Fruit fly (Drosophila melanogaster): ENCODE data around the gene Cds.

The Cds gene

DNA sequence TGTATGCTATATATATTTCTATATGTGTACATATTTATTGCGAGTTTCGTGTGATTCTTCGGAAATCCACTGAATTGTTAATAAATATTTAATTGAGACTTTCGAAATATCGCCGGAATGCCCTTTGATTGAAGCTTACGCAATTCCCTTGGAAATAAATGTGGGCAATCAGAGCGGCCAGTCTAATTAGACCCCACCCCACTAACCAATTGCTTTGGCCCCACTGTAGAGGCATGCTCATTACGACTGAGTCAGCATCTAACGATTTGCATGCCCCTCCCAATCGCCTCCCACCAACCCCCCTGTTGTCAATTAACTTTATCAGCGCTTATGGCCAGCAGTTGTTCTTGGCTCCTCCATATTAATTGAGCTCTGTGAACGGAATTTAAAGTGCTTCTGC lies 10.8 kb upstream of the Cds start (continued):
- no peak for TF ChIP-seq da (GFP tag; optimal IDR thresholded peaks at IDR 0.05)
- TF ChIP-seq CG34224 (GFP tag; IDR thresholded peaks at IDR 0.05; ENCODE audit: partially characterized antibody): 0 out of 3 replicates have a peak, but pooled peaks have one; percentile 12
- peak; percentile 48; the same call in 1 of the 2 replicates for TF ChIP-seq slbo (GFP tag; IDR thresholded peaks at IDR 0.05)
- TF ChIP-seq sug (tag; optimal IDR thresholded peaks at IDR 0.05): peak; percentile 31
- TF ChIP-seq Hmx (GFP tag; optimal IDR thresholded peaks at IDR 0.05): no peak
- TF ChIP-seq kah (GFP tag; optimal IDR thresholded peaks at IDR 0.05): no peak
- TF ChIP-seq ara (GFP tag; IDR thresholded peaks at IDR 0.05): no peak
- TF ChIP-seq Sox100B (GFP tag; optimal IDR thresholded peaks at IDR 0.05): no peak
- no peak for TF ChIP-seq Fer2 (tag; optimal IDR thresholded peaks at IDR 0.05)
- TF ChIP-seq NC2β (GFP tag; optimal IDR thresholded peaks at IDR 0.05): no peak
- TF ChIP-seq lilli (GFP tag; optimal IDR thresholded peaks at IDR 0.05): no peak
- TF ChIP-seq Bgb (GFP tag; IDR thresholded peaks at IDR 0.05; ENCODE audit: partially characterized antibody): peak; percentile 43
- no peak for TF ChIP-seq CG33557 (GFP tag; optimal IDR thresholded peaks at IDR 0.05)
- peak; percentile 27 for TF ChIP-seq crol (GFP tag; IDR thresholded peaks at IDR 0.05)
- TF ChIP-seq chif (GFP tag; optimal IDR thresholded peaks at IDR 0.05): no peak
- TF ChIP-seq Ravus (GFP tag; IDR thresholded peaks at IDR 0.05): no peak
- 0 out of 3 replicates have a peak, but pooled peaks have one; percentile 10 for TF ChIP-seq CG7357 (GFP tag; IDR thresholded peaks at IDR 0.05)
- no peak for TF ChIP-seq sob (GFP tag; IDR thresholded peaks at IDR 0.05)
- TF ChIP-seq Oli (tag; optimal IDR thresholded peaks at IDR 0.05): no peak
- TF ChIP-seq Ets65A (GFP tag): peak; percentile 13
- no peak for TF ChIP-seq gce (GFP tag; IDR thresholded peaks at IDR 0.05)

DNA sequence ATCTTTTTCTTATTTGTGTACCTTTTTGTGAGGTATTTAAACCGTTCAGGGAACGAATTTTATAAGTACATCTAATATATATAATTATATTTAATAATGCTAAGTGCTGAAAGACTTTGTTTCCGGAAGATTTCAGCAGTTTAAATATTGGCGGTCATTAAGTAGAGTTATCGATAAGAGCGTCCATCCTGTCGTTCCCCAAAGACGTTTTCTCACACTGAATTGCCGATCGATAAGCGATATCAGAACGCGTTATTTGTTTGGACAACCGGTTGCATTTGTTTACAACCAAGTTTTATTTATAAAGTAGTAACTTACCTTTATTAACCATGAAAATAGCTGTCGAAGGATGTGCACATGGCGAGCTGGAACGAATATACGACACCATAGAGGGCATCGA lies 6.0 kb upstream of the Cds start, which contains the start of gene ldbr:
TSS of gene ldbr (plus strand) at position 238 of the 400 bp plus-strand sequence.
- TF ChIP-seq CG10147 (GFP tag; optimal IDR thresholded peaks at IDR 0.05) (no peak), GATAe (GFP tag; conservative IDR thresholded peaks at IDR 0.05) (no peak), CG10321 (GFP tag; IDR thresholded peaks at IDR 0.05) (no peak), CG13296 (GFP tag; optimal IDR thresholded peaks at IDR 0.05) (peak; percentile 14), CG7839 (tag; optimal IDR thresholded peaks at IDR 0.05) (no peak), Max (GFP tag; optimal IDR thresholded peaks at IDR 0.05) (no peak), unpg (GFP tag; optimal IDR thresholded peaks at IDR 0.05) (no peak), tin (GFP tag; optimal IDR thresholded peaks at IDR 0.05) (no peak), CG11247 (GFP tag; IDR thresholded peaks at IDR 0.05) (no peak), fd102C (GFP tag; optimal IDR thresholded peaks at IDR 0.05) (no peak), cwo (GFP tag; optimal IDR thresholded peaks at IDR 0.05) (no peak), CG30431 (GFP tag; optimal IDR thresholded peaks at IDR 0.05) (no peak), Med (GFP tag) (peak; percentile 86), phol (tag; optimal IDR thresholded peaks at IDR 0.05) (peak; percentile 39), p53 (GFP tag; optimal IDR thresholded peaks at IDR 0.05) (no peak), her (GFP tag; optimal IDR thresholded peaks at IDR 0.05) (no peak), al (GFP tag; IDR thresholded peaks at IDR 0.05) (no peak), CG13424 (tag; optimal IDR thresholded peaks at IDR 0.05) (peak; percentile 3), CG7372 (GFP tag; IDR thresholded peaks at IDR 0.05) (no peak), CG8924 (tag; optimal IDR thresholded peaks at IDR 0.05) (no peak), CG13624 (GFP tag; optimal IDR thresholded peaks at IDR 0.05) (no peak), gem (tag; optimal IDR thresholded peaks at IDR 0.05) (no peak), ems (GFP tag; optimal IDR thresholded peaks at IDR 0.05) (no peak), CG10543 (GFP tag; optimal IDR thresholded peaks at IDR 0.05) (no peak), fd64A (GFP tag; optimal IDR thresholded peaks at IDR 0.05) (no peak), CoRest (tag; optimal IDR thresholded peaks at IDR 0.05) (peak; percentile 2), CG10274 (GFP tag; optimal IDR thresholded peaks at IDR 0.05) (no peak), HLHmδ (GFP tag; optimal IDR thresholded peaks at IDR 0.05) (no peak), sima (GFP tag; optimal IDR thresholded peaks at IDR 0.05) (no peak), CG11093 (GFP tag; IDR thresholded peaks at IDR 0.05) (no peak), HmgD (GFP tag; optimal IDR thresholded peaks at IDR 0.05) (no peak), CG15073 (GFP tag; optimal IDR thresholded peaks at IDR 0.05) (no peak)
